Worm (Caenorhabditis elegans): Measurements from ENCODE around the gene fbxc-48.

DNA sequence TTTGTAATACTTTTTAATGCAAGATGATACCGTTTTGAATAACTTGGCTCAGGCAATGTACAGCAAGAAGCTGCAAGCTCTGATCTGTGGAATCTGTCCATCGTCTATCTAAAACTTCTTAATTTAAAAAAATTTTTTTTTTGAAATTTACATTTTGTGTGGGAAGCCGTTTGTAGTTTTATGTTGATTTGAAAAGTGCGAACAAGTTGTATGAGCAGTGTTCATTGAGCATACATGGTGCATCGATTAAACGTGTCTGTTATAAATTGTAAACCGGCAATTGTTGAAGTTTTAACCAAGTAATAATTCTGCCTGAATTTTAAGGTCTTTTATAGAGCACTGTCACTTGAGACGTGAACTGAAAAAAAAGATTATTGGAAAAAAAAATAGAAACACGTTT is 42.8 kb upstream of the fbxc-48 start, which contains the start of gene Y39F10A.6:
- TF ChIP-seq him-1 (tag; optimal IDR thresholded peaks at IDR 0.05) (no peak), W03F9.2 (tag; optimal IDR thresholded peaks at IDR 0.05) (no peak), dao-5 (tag; optimal IDR thresholded peaks at IDR 0.05) (no peak)

All from whole organism, L4/young adult.